Fruit fly (Drosophila melanogaster) whole organism, embryonic: ENCODE measurements around the gene CSN6.

Experiments used
- Atf3 ChIP-seq: fragments of 200-800 bp; sonication (Bioruptor generic); optimal IDR thresholded peaks from 3 replicates; lab custom pipeline; 2016; ENCODE audit warnings: missing biosample characterization, missing genetic modification characterization
- BEAF-32 ChIP-seq: fragments of 200-800 bp; sonication (Bioruptor generic); optimal IDR thresholded peaks from 3 replicates; lab custom pipeline; 2017; ENCODE audit warnings: missing biosample characterization, missing genetic modification characterization, mild to moderate bottlenecking, moderate library complexity, missing genetic modification reagents
- Bgb ChIP-seq: fragments of 200-800 bp; sonication (Bioruptor generic); IDR thresholded peaks from 2 replicates; pipeline ENCODE4 v1.3.6; 2022; ENCODE audit warnings: missing biosample characterization, missing genetic modification characterization; ENCODE audit not compliant: partially characterized antibody
- CG10959 ChIP-seq: fragments of 200-800 bp; sonication (Bioruptor generic); IDR thresholded peaks from 2 replicates; pipeline ENCODE4 v1.3.6; 2022; ENCODE audit warnings: missing biosample characterization, missing genetic modification characterization
- CG12299 ChIP-seq: fragments of 200-800 bp; sonication (Bioruptor generic); optimal IDR thresholded peaks from 2 replicates; lab custom pipeline; 2018; ENCODE audit warnings: missing biosample characterization, mild to moderate bottlenecking, missing genetic modification characterization
- CG1233 ChIP-seq: fragments of 200-800 bp; sonication (Bioruptor generic); optimal IDR thresholded peaks from 4 replicates; lab custom pipeline; 2018; ENCODE audit warnings: missing biosample characterization, mild to moderate bottlenecking, missing genetic modification characterization
- CG12659 ChIP-seq: fragments of 200-800 bp; sonication (Bioruptor generic); optimal IDR thresholded peaks from 3 replicates; lab custom pipeline; 2017; ENCODE audit warnings: mild to moderate bottlenecking, missing biosample characterization, missing genetic modification reagents, missing genetic modification characterization
- CG17385 ChIP-seq: fragments of 200-800 bp; sonication (Bioruptor generic); optimal IDR thresholded peaks from 3 replicates; lab custom pipeline; 2018; ENCODE audit warnings: missing biosample characterization, mild to moderate bottlenecking, missing genetic modification characterization
- CG17568 ChIP-seq: fragments of 200-800 bp; sonication (Bioruptor generic); optimal IDR thresholded peaks from 2 replicates; lab custom pipeline; 2018; ENCODE audit warnings: missing biosample characterization, mild to moderate bottlenecking, missing genetic modification characterization, moderate library complexity
- CG17829 ChIP-seq: fragments of 200-800 bp; optimal IDR thresholded peaks from 2 replicates; lab custom pipeline; 2019; ENCODE audit warnings: missing biosample characterization, mild to moderate bottlenecking, missing genetic modification characterization, moderate library complexity
- CG17912 ChIP-seq: fragments of 200-800 bp; sonication (Bioruptor generic); optimal IDR thresholded peaks from 2 replicates; lab custom pipeline; 2018; ENCODE audit warnings: missing biosample characterization, mild to moderate bottlenecking, missing genetic modification characterization
- CG33557 ChIP-seq: fragments of 200-800 bp; sonication (Bioruptor generic); optimal IDR thresholded peaks from 2 replicates; lab custom pipeline; 2019; ENCODE audit warnings: missing biosample characterization, mild to moderate bottlenecking, missing genetic modification characterization, moderate library complexity
- CG6854 ChIP-seq: fragments of 200-800 bp; sonication (Bioruptor generic); optimal IDR thresholded peaks from 3 replicates; lab custom pipeline; 2017; ENCODE audit warnings: missing biosample characterization, mild to moderate bottlenecking, missing genetic modification characterization
- CG7271 ChIP-seq: fragments of 200-800 bp; sonication (Bioruptor generic); optimal IDR thresholded peaks from 2 replicates; lab custom pipeline; 2018; ENCODE audit warnings: missing biosample characterization, mild to moderate bottlenecking, missing genetic modification characterization, moderate library complexity
- CG8478 ChIP-seq: fragments of >200 bp; optimal IDR thresholded peaks from 2 replicates; lab custom pipeline; 2018
- CG8924 ChIP-seq: fragments of 200-800 bp; optimal IDR thresholded peaks from 3 replicates; lab custom pipeline; 2019; ENCODE audit warnings: missing biosample characterization, mild to moderate bottlenecking, missing genetic modification characterization, moderate library complexity
- CG9215 ChIP-seq: fragments of 200-800 bp; sonication (Bioruptor generic); IDR thresholded peaks from 2 replicates; pipeline ENCODE4 v1.3.6; 2022; ENCODE audit warnings: missing biosample characterization, missing genetic modification characterization
- Doc3 ChIP-seq: fragments of 200-800 bp; sonication (Bioruptor generic); IDR thresholded peaks from 3 replicates; pipeline ENCODE4 v1.3.6; 2022; ENCODE audit warnings: missing biosample characterization, missing genetic modification characterization; ENCODE audit not compliant: partially characterized antibody
- E2f1 ChIP-seq: fragments of 200-800 bp; sonication (Bioruptor generic); IDR thresholded peaks from 2 replicates; pipeline ENCODE4 v1.3.6; 2022; ENCODE audit warnings: missing biosample characterization, missing genetic modification characterization
- H15 ChIP-seq: fragments of 200-800 bp; sonication (Bioruptor generic); IDR thresholded peaks from 3 replicates; pipeline ENCODE4 v1.3.6; 2022; ENCODE audit warnings: missing biosample characterization, missing genetic modification characterization
- HLH3B ChIP-seq: fragments of 200-800 bp; sonication (Bioruptor generic); IDR thresholded peaks from 2 replicates; pipeline ENCODE4 v1.3.6; 2022; ENCODE audit warnings: missing biosample characterization, missing genetic modification characterization
- HLH54F ChIP-seq: fragments of 200-800 bp; sonication (Bioruptor generic); optimal IDR thresholded peaks from 3 replicates; lab custom pipeline; 2016; ENCODE audit warnings: missing biosample characterization, missing genetic modification characterization
- Hmx ChIP-seq: fragments of 200-800 bp; sonication (Bioruptor generic); optimal IDR thresholded peaks from 2 replicates; lab custom pipeline; 2016; ENCODE audit warnings: missing biosample characterization, missing genetic modification characterization
- Kr ChIP-seq: fragments of 200-800 bp; sonication (Bioruptor generic); optimal IDR thresholded peaks from 2 replicates; lab custom pipeline; 2017; ENCODE audit warnings: missing biosample characterization, mild to moderate bottlenecking, missing genetic modification characterization
- Meics ChIP-seq: fragments of 200-800 bp; sonication (Bioruptor generic); optimal IDR thresholded peaks from 2 replicates; lab custom pipeline; 2017; ENCODE audit warnings: missing biosample characterization, mild to moderate bottlenecking, missing genetic modification characterization
- Mes4 ChIP-seq: fragments of 200-800 bp; sonication (Bioruptor generic); optimal IDR thresholded peaks from 2 replicates; lab custom pipeline; 2016; ENCODE audit warnings: missing biosample characterization, missing genetic modification characterization
- NC2β ChIP-seq: fragments of 200-800 bp; sonication (Bioruptor generic); optimal IDR thresholded peaks from 2 replicates; lab custom pipeline; 2016; ENCODE audit warnings: missing biosample characterization, missing genetic modification characterization
- Opbp ChIP-seq: fragments of 200-800 bp; sonication (Bioruptor generic); IDR thresholded peaks from 3 replicates; pipeline ENCODE4 v1.3.6; 2022; ENCODE audit warnings: missing biosample characterization, missing genetic modification characterization; ENCODE audit not compliant: partially characterized antibody
- PHDP ChIP-seq: fragments of 200-800 bp; sonication (Bioruptor generic); optimal IDR thresholded peaks from 3 replicates; lab custom pipeline; 2018; ENCODE audit warnings: missing biosample characterization, mild to moderate bottlenecking, missing genetic modification characterization, moderate library complexity
- Scr ChIP-seq: fragments of 200-800 bp; sonication (Bioruptor generic); IDR thresholded peaks from 2 replicates; pipeline ENCODE4 v1.3.6; 2022; ENCODE audit warnings: missing biosample characterization, missing genetic modification characterization; ENCODE audit not compliant: partially characterized antibody
- Side ChIP-seq: fragments of 200-800 bp; sonication (Bioruptor generic); optimal IDR thresholded peaks from 2 replicates; lab custom pipeline; 2016; ENCODE audit warnings: missing biosample characterization, missing genetic modification characterization
- Xbp1 ChIP-seq: fragments of 200-800 bp; sonication (Bioruptor generic); optimal IDR thresholded peaks from 3 replicates; lab custom pipeline; 2016; ENCODE audit warnings: missing biosample characterization, mild to moderate bottlenecking, missing genetic modification characterization
- aop ChIP-seq: fragments of 200-800 bp; sonication (Bioruptor generic); IDR thresholded peaks from 2 replicates; pipeline ENCODE4 v1.3.6; 2022; ENCODE audit warnings: missing biosample characterization, missing genetic modification characterization
- cad ChIP-seq: fragments of >200 bp; optimal IDR thresholded peaks from 2 replicates; lab custom pipeline; 2017; ENCODE audit warnings: missing biosample characterization, missing genetic modification characterization
- cato ChIP-seq: fragments of 200-800 bp; sonication (Bioruptor generic); optimal IDR thresholded peaks from 2 replicates; lab custom pipeline; 2016; ENCODE audit warnings: missing biosample characterization, missing genetic modification characterization, borderline replicate concordance
- caup ChIP-seq: fragments of 200-800 bp; sonication (Bioruptor generic); optimal IDR thresholded peaks from 3 replicates; lab custom pipeline; 2017; ENCODE audit warnings: missing biosample characterization, mild to moderate bottlenecking, missing genetic modification characterization, moderate library complexity; ENCODE audit not compliant: severe bottlenecking
- chif ChIP-seq, 2 experiments: fragments of 200-800 bp; sonication (Bioruptor generic); optimal IDR thresholded peaks; 3 replicates each; lab custom pipeline; 2016; ENCODE audit warnings: missing biosample characterization in 2 of 2, missing genetic modification characterization in 2 of 2
- chn ChIP-seq: fragments of 200-800 bp; sonication (Bioruptor generic); optimal IDR thresholded peaks from 2 replicates; lab custom pipeline; 2016; ENCODE audit warnings: missing biosample characterization, missing genetic modification characterization
- dm ChIP-seq: fragments of 200-800 bp; sonication (Bioruptor generic); optimal IDR thresholded peaks from 3 replicates; lab custom pipeline; 2016; ENCODE audit warnings: missing biosample characterization, missing genetic modification characterization
- dpn ChIP-seq, 2 experiments: fragments of 200-800 bp; sonication (Bioruptor generic); optimal IDR thresholded peaks; 3 replicates each; lab custom pipeline; 2016; ENCODE audit warnings: missing biosample characterization in 2 of 2, missing genetic modification characterization in 2 of 2
- gt ChIP-seq: fragments of 200-800 bp; sonication (Bioruptor generic); IDR thresholded peaks from 2 replicates; pipeline ENCODE4 v1.3.6; 2022; ENCODE audit warnings: missing biosample characterization, missing genetic modification characterization
- hbn ChIP-seq: fragments of 200-800 bp; sonication (Bioruptor generic); IDR thresholded peaks from 2 replicates; pipeline ENCODE4 v1.3.6; 2022; ENCODE audit warnings: missing biosample characterization, missing genetic modification characterization; ENCODE audit not compliant: partially characterized antibody
- jigr1 ChIP-seq: fragments of 200-800 bp; sonication (Bioruptor generic); IDR thresholded peaks from 3 replicates; pipeline ENCODE4 v1.3.6; 2022; ENCODE audit warnings: missing biosample characterization, missing genetic modification characterization
- kni ChIP-seq: fragments of 200-800 bp; sonication (Bioruptor generic); optimal IDR thresholded peaks from 3 replicates; lab custom pipeline; 2017; ENCODE audit warnings: mild to moderate bottlenecking, missing biosample characterization, missing genetic modification reagents, missing genetic modification characterization
- mld ChIP-seq: fragments of 200-800 bp; sonication (Bioruptor generic); IDR thresholded peaks from 3 replicates; pipeline ENCODE4 v1.3.6; 2022; ENCODE audit warnings: missing biosample characterization, missing genetic modification characterization; ENCODE audit not compliant: partially characterized antibody
- pb ChIP-seq: fragments of 200-800 bp; sonication (Bioruptor generic); optimal IDR thresholded peaks from 3 replicates; lab custom pipeline; 2016; ENCODE audit warnings: missing biosample characterization, missing genetic modification characterization
- schlank ChIP-seq: fragments of 200-800 bp; sonication (Bioruptor generic); optimal IDR thresholded peaks from 2 replicates; lab custom pipeline; 2018; ENCODE audit warnings: missing biosample characterization, mild to moderate bottlenecking, missing genetic modification characterization
- sim ChIP-seq: fragments of 200-800 bp; sonication (Bioruptor generic); IDR thresholded peaks from 2 replicates; pipeline ENCODE4 v1.3.6; 2022; ENCODE audit warnings: missing biosample characterization, missing genetic modification characterization
- tap ChIP-seq: fragments of 200-800 bp; optimal IDR thresholded peaks from 3 replicates; lab custom pipeline; 2019; ENCODE audit warnings: missing biosample characterization, mild to moderate bottlenecking, missing genetic modification characterization, moderate library complexity
- toy ChIP-seq: fragments of 200-800 bp; sonication (Bioruptor generic); IDR thresholded peaks from 2 replicates; pipeline ENCODE4 v1.3.6; 2022; ENCODE audit warnings: missing biosample characterization, missing genetic modification characterization
- zen ChIP-seq: fragments of 200-800 bp; sonication (Bioruptor generic); optimal IDR thresholded peaks from 3 replicates; lab custom pipeline; 2018; ENCODE audit warnings: missing biosample characterization, mild to moderate bottlenecking, missing genetic modification characterization, moderate library complexity

Gene CSN6

DNA sequence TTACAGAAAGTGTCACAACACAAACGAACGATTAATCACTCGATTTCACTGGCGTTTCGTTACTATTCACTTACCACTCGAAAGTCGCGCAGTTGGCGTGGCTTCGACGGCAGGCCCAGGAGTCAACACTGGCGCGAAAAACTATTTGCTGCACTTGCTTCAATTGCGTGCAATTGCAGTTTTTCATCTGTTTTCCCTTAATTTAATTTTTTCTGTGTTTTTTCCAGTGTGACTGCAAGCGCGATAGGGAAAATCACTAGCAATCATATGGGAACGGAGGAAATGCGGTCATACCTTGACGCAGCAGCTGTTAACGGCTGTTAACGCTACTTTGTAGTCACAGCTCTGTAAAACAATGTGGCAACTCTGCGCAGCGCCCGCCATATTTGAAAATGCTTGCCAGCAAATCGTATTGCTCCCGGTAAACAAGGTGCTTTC lies 33.0 kb upstream of the CSN6 start, which contains the start of gene AdipoR (continued):
- TF ChIP-seq jigr1 (GFP tag; lab: Robert Waterston, UW) = no peak
- peak; percentile 62 for TF ChIP-seq BEAF-32 (GFP tag; lab: Kevin White, UChicago)
- TF ChIP-seq chn (GFP tag; lab: Kevin White, UChicago) = no peak
- no peak for TF ChIP-seq CG17568 (GFP tag; lab: Kevin White, UChicago)
- peak; percentile 76 for TF ChIP-seq CG12659
- no peak for TF ChIP-seq Kr
- TF ChIP-seq Xbp1 (GFP tag; lab: Kevin White, UChicago) = no peak
- TF ChIP-seq CG6854 (GFP tag; lab: Kevin White, UChicago) = no peak
- TF ChIP-seq CG10959 (GFP tag; lab: Robert Waterston, UW) = no peak
- no peak for TF ChIP-seq caup
- TF ChIP-seq dpn (GFP tag; optimal IDR thresholded peaks at IDR 0.05; lab: Kevin White, UChicago) = no peak
- no peak for TF ChIP-seq NC2β
- no peak for TF ChIP-seq CG9215
- TF ChIP-seq kni (GFP tag; lab: Kevin White, UChicago) = peak; percentile 35
- TF ChIP-seq cad (GFP tag; lab: Kevin White, UChicago) = no peak
- no peak for TF ChIP-seq pb (GFP tag; lab: Kevin White, UChicago)
- no peak for TF ChIP-seq gt (GFP tag; lab: Robert Waterston, UW)
- TF ChIP-seq zen (tag; lab: Kevin White, UChicago) = peak; percentile 37
- no peak for TF ChIP-seq CG7271 (tag; lab: Kevin White, UChicago)
- TF ChIP-seq E2f1 = no peak
- no peak for TF ChIP-seq chif (GFP tag; optimal IDR thresholded peaks at IDR 0.05; lab: Kevin White, UChicago)
- peak; percentile 19 for TF ChIP-seq HLH54F (GFP tag; lab: Kevin White, UChicago)
- TF ChIP-seq HLH3B (GFP tag; lab: Robert Waterston, UW) = no peak
- TF ChIP-seq CG17385 (GFP tag; lab: Kevin White, UChicago) = no peak
- TF ChIP-seq Scr (GFP tag; lab: Robert Waterston, UW) = peak; percentile 47
- peak; percentile 4 for TF ChIP-seq Mes4 (GFP tag; lab: Kevin White, UChicago)
- peak; percentile 3 for TF ChIP-seq CG17912 (GFP tag; lab: Kevin White, UChicago)
- TF ChIP-seq toy (GFP tag; lab: Robert Waterston, UW) = no peak
- peak; percentile 42 for TF ChIP-seq CG8924 (tag; lab: Kevin White, UChicago)
- no peak for TF ChIP-seq CG1233 (GFP tag; lab: Kevin White, UChicago)
- TF ChIP-seq Hmx (GFP tag; lab: Kevin White, UChicago) = no peak
- TF ChIP-seq sim = no peak
- TF ChIP-seq aop (GFP tag; lab: Robert Waterston, UW) = peak; percentile 9; the same call in 1 of the 2 replicates
- TF ChIP-seq Side (GFP tag; lab: Kevin White, UChicago) = peak; percentile 19
- TF ChIP-seq CG17829 = peak; percentile 57
- no peak for TF ChIP-seq H15 (GFP tag; lab: Robert Waterston, UW)
- TF ChIP-seq CG8478 = no peak
- TF ChIP-seq Doc3 = no peak
- TF ChIP-seq mld (GFP tag; lab: Robert Waterston, UW) = no peak
- peak; percentile 62 for TF ChIP-seq Bgb
- TF ChIP-seq hbn (GFP tag; lab: Robert Waterston, UW) = no peak
- no peak for TF ChIP-seq Atf3
- TF ChIP-seq CG33557 = no peak
- TF ChIP-seq cato (GFP tag; lab: Kevin White, UChicago) = no peak
- peak; percentile 63; the same call in 1 of the 3 replicates for TF ChIP-seq Opbp (GFP tag; lab: Robert Waterston, UW)
- peak; percentile 33 for TF ChIP-seq dm
- TF ChIP-seq PHDP = no peak
- TF ChIP-seq CG12299 = peak; percentile 32
- no peak for TF ChIP-seq schlank
- TF ChIP-seq Meics (GFP tag; lab: Kevin White, UChicago) = peak; percentile 95
- TF ChIP-seq tap (tag; lab: Kevin White, UChicago) = no peak
